Fruit fly (Drosophila melanogaster): ENCODE measurements around the gene CG12426.

The CG12426 gene

DNA sequence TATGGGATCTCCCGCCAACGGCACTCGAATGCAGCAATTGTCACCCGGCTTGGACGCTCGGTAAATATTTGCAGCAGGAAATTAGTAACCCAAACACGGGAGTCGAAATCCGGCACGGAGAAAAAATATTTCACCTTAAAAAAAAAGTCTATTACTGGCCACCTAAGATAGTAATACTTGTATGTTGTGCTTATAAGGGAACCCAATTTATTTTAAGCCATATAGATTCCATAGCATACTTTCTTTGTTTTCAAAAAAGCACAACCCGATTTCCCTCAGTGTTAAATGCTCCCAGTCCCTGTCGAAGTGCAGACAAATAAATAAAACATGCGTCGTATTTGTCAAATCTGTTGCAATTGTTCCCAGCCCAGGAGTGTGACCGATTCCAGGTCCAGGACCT is 46.0 kb downstream of the CG12426 start (continued):
- TF ChIP-seq CG7928 (GFP tag; optimal IDR thresholded peaks at IDR 0.05), result no peak
- no peak for TF ChIP-seq CG10654 (GFP tag; optimal IDR thresholded peaks at IDR 0.05)
- TF ChIP-seq GATAe (GFP tag; conservative IDR thresholded peaks at IDR 0.05), result no peak
- TF ChIP-seq dmrt99B (tag; optimal IDR thresholded peaks at IDR 0.05), result no peak
- no peak for TF ChIP-seq CG14014 (GFP tag; IDR thresholded peaks at IDR 0.05)
- TF ChIP-seq croc (GFP tag; conservative IDR thresholded peaks at IDR 0.05), result no peak; the same call in 2 of the 3 replicates
- TF ChIP-seq CG13287 (GFP tag; IDR thresholded peaks at IDR 0.05; ENCODE audit: partially characterized antibody), result no peak
- TF ChIP-seq Dek (tag; optimal IDR thresholded peaks at IDR 0.05), result no peak
- TF ChIP-seq mam (GFP tag; optimal IDR thresholded peaks at IDR 0.05), result no peak
- no peak for TF ChIP-seq repo (GFP tag; optimal IDR thresholded peaks at IDR 0.05)
- no peak for TF ChIP-seq CG14860 (GFP tag; IDR thresholded peaks at IDR 0.05; ENCODE audit: partially characterized antibody)
- TF ChIP-seq gcm (GFP tag; optimal IDR thresholded peaks at IDR 0.05), result no peak
- TF ChIP-seq Lim3 (GFP tag; IDR thresholded peaks at IDR 0.05), result no peak
- TF ChIP-seq Lpt (GFP tag; optimal IDR thresholded peaks at IDR 0.05), result no peak
- no peak for TF ChIP-seq CG18764 (GFP tag; optimal IDR thresholded peaks at IDR 0.05)
- TF ChIP-seq CG13624 (GFP tag; optimal IDR thresholded peaks at IDR 0.05), result no peak
- TF ChIP-seq gce (GFP tag; IDR thresholded peaks at IDR 0.05), result no peak
- no peak for TF ChIP-seq CG4328 (GFP tag; optimal IDR thresholded peaks at IDR 0.05)
- TF ChIP-seq insv (GFP tag; optimal IDR thresholded peaks at IDR 0.05), result no peak
- TF ChIP-seq onecut (GFP tag; IDR thresholded peaks at IDR 0.05), result peak; percentile 24; the same call in 1 of the 2 replicates
- TF ChIP-seq CG13894 (tag; optimal IDR thresholded peaks at IDR 0.05), result no peak
- TF ChIP-seq HLH4C (GFP tag; IDR thresholded peaks at IDR 0.05; ENCODE audit: partially characterized antibody), result no peak
- TF ChIP-seq CG7839 (tag; optimal IDR thresholded peaks at IDR 0.05), result peak; percentile 45
- no peak for TF ChIP-seq CG4820 (GFP tag; optimal IDR thresholded peaks at IDR 0.05)
- TF ChIP-seq nom (GFP tag; optimal IDR thresholded peaks at IDR 0.05), result no peak
- no peak for TF ChIP-seq yki (optimal IDR thresholded peaks at IDR 0.05)
- TF ChIP-seq Asciz (GFP tag; optimal IDR thresholded peaks at IDR 0.05), result no peak
- no peak for TF ChIP-seq CG6765 (GFP tag; optimal IDR thresholded peaks at IDR 0.05)
- TF ChIP-seq CG11093 (GFP tag; IDR thresholded peaks at IDR 0.05), result no peak
- no peak for TF ChIP-seq Aef1 (GFP tag; IDR thresholded peaks at IDR 0.05)
- TF ChIP-seq CG10147 (GFP tag; optimal IDR thresholded peaks at IDR 0.05), result no peak
- peak; percentile 35 for TF ChIP-seq Spps (tag; optimal IDR thresholded peaks at IDR 0.05)
- TF ChIP-seq slbo (GFP tag; IDR thresholded peaks at IDR 0.05), result no peak
- no peak for TF ChIP-seq zfh2 (GFP tag; optimal IDR thresholded peaks at IDR 0.05)
- TF ChIP-seq crc (GFP tag; optimal IDR thresholded peaks at IDR 0.05), result no peak
- TF ChIP-seq CG8388 (GFP tag; optimal IDR thresholded peaks at IDR 0.05), result peak; percentile 36
- TF ChIP-seq CG10959 (GFP tag; IDR thresholded peaks at IDR 0.05), result peak; percentile 65
- TF ChIP-seq dan (GFP tag; IDR thresholded peaks at IDR 0.05), result no peak; the same call in 1 of the 2 replicates
- no peak for TF ChIP-seq Antp (GFP tag; optimal IDR thresholded peaks at IDR 0.05)
- TF ChIP-seq hkb (optimal IDR thresholded peaks at IDR 0.05), result no peak
- TF ChIP-seq hkb (GFP tag; IDR thresholded peaks at IDR 0.05), result no peak
- no peak for TF ChIP-seq stwl (tag; optimal IDR thresholded peaks at IDR 0.05)
- TF ChIP-seq nmo (GFP tag; optimal IDR thresholded peaks at IDR 0.05), result peak; percentile 71
- peak; percentile 24 for TF ChIP-seq pnt (GFP tag; optimal IDR thresholded peaks at IDR 0.05)
- TF ChIP-seq unpg (GFP tag; optimal IDR thresholded peaks at IDR 0.05), result peak; percentile 46
- no peak for TF ChIP-seq corto (GFP tag; optimal IDR thresholded peaks at IDR 0.05)
- TF ChIP-seq jing (GFP tag; optimal IDR thresholded peaks at IDR 0.05), result no peak
- TF ChIP-seq ind (GFP tag; optimal IDR thresholded peaks at IDR 0.05), result no peak
- TF ChIP-seq slp2 (GFP tag; optimal IDR thresholded peaks at IDR 0.05), result peak; percentile 8
- TF ChIP-seq CG10366 (GFP tag; IDR thresholded peaks at IDR 0.05), result no peak
- TF ChIP-seq CG11247 (GFP tag; IDR thresholded peaks at IDR 0.05), result no peak
- TF ChIP-seq CG7987 (GFP tag; optimal IDR thresholded peaks at IDR 0.05), result no peak

All from whole organism, embryonic.